Worm (Caenorhabditis elegans) whole organism, L4 larva: ENCODE measurements around the gene B0454.26.
A peak's percentile ranks its signal among the peaks of the same experiment; 100 is the strongest.

Experiments
- F26F4.8 ChIP-seq: fragments of 200-800 bp; sonication (Bioruptor generic); conservative IDR thresholded peaks from 2 replicates; pipeline ENCODE4 v1.3.6; 2022; ENCODE audit warnings: missing genetic modification characterization, missing compliant biosample characterization
- R02D3.7 ChIP-seq: fragments of 150-350 bp; sonication (generic microtip); optimal IDR thresholded peaks from 3 replicates; lab custom pipeline; 2014; ENCODE audit warnings: missing biosample characterization, missing genetic modification characterization
- T20F7.1 ChIP-seq: fragments of 200-800 bp; sonication (Bioruptor generic); optimal IDR thresholded peaks from 2 replicates; lab custom pipeline; 2018; ENCODE audit warnings: mild to moderate bottlenecking, missing genetic modification characterization, missing compliant biosample characterization
- T26A8.4 ChIP-seq: fragments of 200-800 bp; sonication (Bioruptor generic); IDR thresholded peaks from 2 replicates; pipeline ENCODE4 v1.3.6; 2022; ENCODE audit warnings: missing genetic modification characterization, missing compliant biosample characterization
- Y48G9A.11 ChIP-seq: fragments of 200-800 bp; sonication (Bioruptor generic); IDR thresholded peaks from 2 replicates; pipeline ENCODE4 v1.3.6; 2022; ENCODE audit warnings: missing genetic modification reagents, missing genetic modification characterization, missing compliant biosample characterization
- Y5F2A.4 ChIP-seq: fragments of 200-800 bp; sonication (Bioruptor generic); optimal IDR thresholded peaks from 2 replicates; lab custom pipeline; 2018; ENCODE audit warnings: mild to moderate bottlenecking, missing genetic modification characterization, missing compliant biosample characterization
- ZK337.2 ChIP-seq: fragments of 200-800 bp; sonication (Bioruptor generic); IDR thresholded peaks from 2 replicates; pipeline ENCODE4 v1.3.6; 2022; ENCODE audit warnings: missing genetic modification reagents, missing genetic modification characterization, missing compliant biosample characterization
- aha-1 ChIP-seq: fragments of 150-350 bp; peaks from one replicate; lab custom pipeline; 2014; ENCODE audit warnings: missing biosample characterization, missing genetic modification characterization
- arid-1 ChIP-seq: fragments of 200-800 bp; sonication (Bioruptor generic); conservative IDR thresholded peaks from 2 replicates; pipeline ENCODE4 v1.3.6; 2022; ENCODE audit warnings: missing genetic modification reagents, missing genetic modification characterization, missing compliant biosample characterization
- ceh-20 ChIP-seq: fragments of 200-800 bp; sonication (Bioruptor generic); IDR thresholded peaks from 2 replicates; pipeline ENCODE4 v1.3.6; 2022; ENCODE audit warnings: missing genetic modification reagents, missing genetic modification characterization, missing compliant biosample characterization
- ceh-28 ChIP-seq: fragments of 150-350 bp; optimal IDR thresholded peaks from 2 replicates; lab custom pipeline; 2014; ENCODE audit warnings: missing biosample characterization, missing genetic modification reagents, missing genetic modification characterization
- ceh-82 ChIP-seq: sonication (generic microtip); optimal IDR thresholded peaks from 2 replicates; lab custom pipeline; 2017; ENCODE audit warnings: missing biosample characterization, missing genetic modification characterization
- daf-12 ChIP-seq: fragments of 150-350 bp; optimal IDR thresholded peaks from 2 replicates; lab custom pipeline; 2014; ENCODE audit warnings: missing biosample characterization, missing genetic modification reagents, missing genetic modification characterization
- daf-16 ChIP-seq, 3 experiments: sonication (generic microtip); optimal IDR thresholded peaks; 2 replicates each; lab custom pipeline; 2016 to 2017; ENCODE audit warnings: missing genetic modification characterization in 3 of 3, missing genetic modification reagents in 3 of 3, mild to moderate bottlenecking in 2 of 3, missing compliant biosample characterization in 2 of 3, missing biosample characterization in 1 of 3, moderate library complexity in 1 of 3
- daf-8 ChIP-seq: fragments of 200-800 bp; sonication (Bioruptor generic); IDR thresholded peaks from 2 replicates; pipeline ENCODE4 v1.3.6; 2022; ENCODE audit warnings: missing genetic modification characterization, missing compliant biosample characterization
- dmd-6 ChIP-seq: fragments of 200-800 bp; sonication (Bioruptor generic); IDR thresholded peaks from 2 replicates; pipeline ENCODE4 v1.3.6; 2022; ENCODE audit warnings: missing genetic modification reagents, missing genetic modification characterization, missing compliant biosample characterization
- dmd-8 ChIP-seq: fragments of 200-800 bp; sonication (Bioruptor generic); IDR thresholded peaks from 2 replicates; pipeline ENCODE4 v1.3.6; 2022; ENCODE audit warnings: missing genetic modification characterization, missing compliant biosample characterization
- dmd-9 ChIP-seq: fragments of 200-800 bp; sonication (Bioruptor generic); IDR thresholded peaks from 2 replicates; pipeline ENCODE4 v1.3.6; 2022; ENCODE audit warnings: missing genetic modification reagents, missing genetic modification characterization, missing compliant biosample characterization
- dpl-1 ChIP-seq: fragments of 150-350 bp; optimal IDR thresholded peaks from 2 replicates; lab custom pipeline; 2014; ENCODE audit warnings: missing biosample characterization, missing genetic modification reagents, missing genetic modification characterization
- jun-1 ChIP-seq: fragments of 150-350 bp; optimal IDR thresholded peaks from 2 replicates; lab custom pipeline; 2014; ENCODE audit warnings: missing biosample characterization, missing genetic modification reagents, missing genetic modification characterization
- lim-7 ChIP-seq: fragments of 200-800 bp; sonication (Bioruptor generic); IDR thresholded peaks from 2 replicates; pipeline ENCODE4 v1.3.6; 2022; ENCODE audit warnings: missing genetic modification characterization, missing compliant biosample characterization
- lin-13 ChIP-seq: fragments of 150-350 bp; optimal IDR thresholded peaks from 2 replicates; lab custom pipeline; 2014; ENCODE audit warnings: missing biosample characterization, missing genetic modification reagents, missing genetic modification characterization
- lin-29 ChIP-seq: fragments of 200-800 bp; sonication (Bioruptor generic); IDR thresholded peaks from 2 replicates; pipeline ENCODE4 v1.3.6; 2022; ENCODE audit warnings: missing genetic modification reagents, missing genetic modification characterization, missing compliant biosample characterization
- lin-38 ChIP-seq: fragments of 200-800 bp; sonication (Bioruptor generic); IDR thresholded peaks from 2 replicates; pipeline ENCODE4 v1.3.6; 2022; ENCODE audit warnings: missing genetic modification reagents, missing genetic modification characterization, missing compliant biosample characterization
- lir-3 ChIP-seq: sonication (generic microtip); optimal IDR thresholded peaks from 2 replicates; lab custom pipeline; 2016; ENCODE audit warnings: mild to moderate bottlenecking, missing genetic modification characterization, missing compliant biosample characterization
- madf-9 ChIP-seq: fragments of 200-800 bp; sonication (Bioruptor generic); conservative IDR thresholded peaks from 2 replicates; pipeline ENCODE4 v1.3.6; 2022; ENCODE audit warnings: missing genetic modification reagents, missing genetic modification characterization, missing compliant biosample characterization
- mes-2 ChIP-seq: sonication (generic microtip); optimal IDR thresholded peaks from 2 replicates; lab custom pipeline; 2016; ENCODE audit warnings: missing genotype, mild to moderate bottlenecking, missing genetic modification characterization, missing compliant biosample characterization; ENCODE audit not compliant: poor library complexity, severe bottlenecking
- nhr-10 ChIP-seq: fragments of 150-350 bp; optimal IDR thresholded peaks from 2 replicates; lab custom pipeline; 2014; ENCODE audit warnings: missing biosample characterization, missing genetic modification characterization
- nhr-102 ChIP-seq: sonication (generic microtip); optimal IDR thresholded peaks from 2 replicates; lab custom pipeline; 2016; ENCODE audit warnings: mild to moderate bottlenecking, missing genetic modification characterization, moderate library complexity, missing compliant biosample characterization
- nhr-11 ChIP-seq: fragments of 150-350 bp; optimal IDR thresholded peaks from 2 replicates; lab custom pipeline; 2014; ENCODE audit warnings: missing biosample characterization, missing genetic modification characterization
- nhr-237 ChIP-seq: sonication (generic microtip); optimal IDR thresholded peaks from 2 replicates; lab custom pipeline; 2017; ENCODE audit warnings: missing biosample characterization, missing genetic modification characterization
- nhr-25 ChIP-seq: sonication (generic microtip); optimal IDR thresholded peaks from 2 replicates; lab custom pipeline; 2017; ENCODE audit warnings: missing genetic modification characterization, mild to moderate bottlenecking, missing compliant biosample characterization, antibody characterized with exemption, moderate library complexity, borderline replicate concordance; ENCODE audit not compliant: insufficient read depth
- nhr-41 ChIP-seq: fragments of 200-800 bp; sonication (Bioruptor generic); IDR thresholded peaks from 2 replicates; pipeline ENCODE4 v1.3.6; 2022; ENCODE audit warnings: missing genetic modification reagents, missing genetic modification characterization, missing compliant biosample characterization
- nhr-77 ChIP-seq: fragments of 150-350 bp; optimal IDR thresholded peaks from 2 replicates; lab custom pipeline; 2014; ENCODE audit warnings: missing biosample characterization, missing genetic modification characterization
- pha-4 ChIP-seq, 2 experiments: fragments of 150-350 bp in 1 of 2; fragments of 200-800 bp in 1 of 2; sonication (Bioruptor generic) in 1 of 2; IDR thresholded peaks in 1 of 2; optimal IDR thresholded peaks in 1 of 2; 2 replicates each; pipeline versions ENCODE4 v1.3.6 to Lab custom; 2014 to 2022; ENCODE audit warnings: missing genetic modification characterization in 2 of 2, missing genetic modification reagents in 2 of 2, missing biosample characterization in 1 of 2, missing compliant biosample characterization in 1 of 2
- rbr-2 ChIP-seq: sonication (generic microtip); optimal IDR thresholded peaks from 2 replicates; lab custom pipeline; 2016; ENCODE audit warnings: missing genotype, missing genetic modification characterization, missing compliant biosample characterization
- saeg-2 ChIP-seq: fragments of 200-800 bp; sonication (Bioruptor generic); IDR thresholded peaks from 2 replicates; pipeline ENCODE4 v1.3.6; 2022; ENCODE audit warnings: missing genetic modification reagents, missing genetic modification characterization, missing compliant biosample characterization
- set-16 ChIP-seq: fragments of 200-800 bp; sonication (Bioruptor generic); IDR thresholded peaks from 2 replicates; pipeline ENCODE4 v1.3.6; 2022; ENCODE audit warnings: missing genetic modification reagents, missing genetic modification characterization, missing compliant biosample characterization
- skn-1 ChIP-seq: fragments of 150-350 bp; optimal IDR thresholded peaks from 2 replicates; lab custom pipeline; 2014; ENCODE audit warnings: missing biosample characterization, missing genetic modification characterization
- snpc-1.2 ChIP-seq: fragments of 200-800 bp; sonication (Bioruptor generic); IDR thresholded peaks from 2 replicates; pipeline ENCODE4 v1.3.6; 2022; ENCODE audit warnings: missing genetic modification reagents, missing genetic modification characterization, missing compliant biosample characterization
- spr-3 ChIP-seq: fragments of 200-800 bp; sonication (Bioruptor generic); optimal IDR thresholded peaks from 2 replicates; lab custom pipeline; 2018; ENCODE audit warnings: mild to moderate bottlenecking, missing genetic modification characterization, missing compliant biosample characterization
- unc-62 ChIP-seq, 3 experiments: fragments of 150-350 bp in 1 of 3; sonication (generic microtip); optimal IDR thresholded peaks in 2 of 3; peaks in 1 of 3; 1 replicate in 1 of 3; 2 replicates in 2 of 3; lab custom pipeline; 2014 to 2017; ENCODE audit warnings: missing biosample characterization in 3 of 3, missing genetic modification characterization in 3 of 3, missing genetic modification reagents in 3 of 3, missing genotype in 1 of 3
- zag-1 ChIP-seq: fragments of 150-350 bp; optimal IDR thresholded peaks from 2 replicates; lab custom pipeline; 2014; ENCODE audit warnings: missing biosample characterization, missing genetic modification characterization
- zfp-2 ChIP-seq: sonication (generic microtip); optimal IDR thresholded peaks from 2 replicates; lab custom pipeline; 2016; ENCODE audit warnings: mild to moderate bottlenecking, missing genetic modification characterization, missing compliant biosample characterization
- zfp-3 ChIP-seq: fragments of 200-800 bp; sonication (Bioruptor generic); conservative IDR thresholded peaks from 2 replicates; pipeline ENCODE4 v1.3.6; 2022; ENCODE audit warnings: missing genetic modification reagents, missing genetic modification characterization, missing compliant biosample characterization
- zip-11 ChIP-seq: fragments of 200-800 bp; sonication (Bioruptor generic); IDR thresholded peaks from 2 replicates; pipeline ENCODE4 v1.3.6; 2022; ENCODE audit warnings: missing genetic modification characterization, missing compliant biosample characterization
- zip-2 ChIP-seq: fragments of 150-350 bp; optimal IDR thresholded peaks from 2 replicates; lab custom pipeline; 2014; ENCODE audit warnings: missing biosample characterization, missing genetic modification characterization

The B0454.26 gene

DNA sequence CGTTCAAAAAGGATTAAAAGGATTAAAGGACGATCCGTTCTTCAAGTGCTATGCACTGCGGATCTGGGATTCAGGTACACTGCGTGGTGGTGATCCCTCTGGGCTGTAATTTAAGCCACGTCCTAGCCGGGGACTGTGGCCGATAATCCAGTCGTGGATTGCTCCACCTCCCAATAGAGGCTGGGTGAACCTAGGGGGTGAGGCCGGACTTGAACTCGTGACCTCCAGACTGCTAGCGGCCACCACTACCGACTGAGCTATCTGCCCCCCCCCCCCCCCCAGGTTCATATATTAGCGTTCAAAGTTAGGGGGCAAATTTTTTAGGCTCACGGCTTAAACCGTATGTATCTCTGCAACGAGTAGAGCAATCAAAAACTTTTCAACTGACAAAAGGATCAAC is 49.3 kb downstream of the B0454.26 start:
- TF ChIP-seq set-16 (GFP tag; lab: Robert Waterston, UW) (peak; percentile 75), dmd-8 (GFP tag; lab: Robert Waterston, UW) (0 out of 2 replicates have a peak, but pooled peaks have one; percentile 22), madf-9 (GFP tag; lab: Robert Waterston, UW) (0 out of 2 replicates have a peak, but pooled peaks have one; percentile 20)

DNA sequence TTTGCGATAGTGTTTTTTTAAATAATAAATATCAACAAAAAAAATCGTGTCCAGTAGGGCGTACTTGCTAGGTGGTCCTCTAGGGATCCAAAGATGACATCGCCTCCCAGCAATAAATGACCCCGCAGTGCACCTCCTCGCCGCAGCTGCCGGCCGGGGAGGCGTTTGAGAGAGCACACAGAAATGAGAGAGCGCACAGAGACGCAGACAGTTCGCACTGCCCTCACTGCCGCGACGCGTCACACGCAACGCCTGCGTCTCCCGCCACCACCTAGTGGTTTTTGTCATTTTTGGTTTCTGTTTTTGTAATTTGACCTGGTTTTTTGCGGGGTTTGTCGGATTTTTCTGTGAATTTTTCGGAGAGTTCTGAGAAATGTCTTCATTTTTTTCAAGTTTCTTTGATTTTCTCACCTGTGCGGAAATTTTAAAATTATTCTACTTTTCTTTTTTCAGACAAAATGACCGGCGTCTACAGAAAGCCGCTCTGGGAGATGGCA is 50.5 kb downstream of the B0454.26 start, which contains the start of gene lido-7:
TSS of gene lido-7 (plus strand) at position 447 of the 497 bp plus-strand sequence.
- no peak for TF ChIP-seq ZK337.2 (GFP tag; lab: Robert Waterston, UW)
- no peak for TF ChIP-seq nhr-77 (tag; lab: Kevin White, UChicago)
- TF ChIP-seq ceh-20 (GFP tag; lab: Robert Waterston, UW), result no peak
- peak; percentile 61 for TF ChIP-seq mes-2 (tag; lab: Kevin White, UChicago)
- TF ChIP-seq nhr-102 (tag; lab: Kevin White, UChicago), result no peak
- no peak for TF ChIP-seq pha-4 (GFP tag; IDR thresholded peaks at IDR 0.05; lab: Robert Waterston, UW)
- TF ChIP-seq pha-4 (tag; optimal IDR thresholded peaks at IDR 0.05; lab: Kevin White, UChicago), result no peak
- TF ChIP-seq jun-1 (tag; lab: Kevin White, UChicago), result no peak
- TF ChIP-seq spr-3 (GFP tag; lab: Kevin White, UChicago), result no peak
- no peak for TF ChIP-seq ceh-82 (tag; lab: Kevin White, UChicago)
- TF ChIP-seq T20F7.1 (GFP tag; lab: Kevin White, UChicago), result no peak
- no peak for TF ChIP-seq dmd-9
- 0 out of 2 replicates have a peak, but pooled peaks have one; percentile 26 for TF ChIP-seq nhr-41 (GFP tag; lab: Robert Waterston, UW)
- TF ChIP-seq F26F4.8, result no peak
- TF ChIP-seq lin-13, result no peak
- TF ChIP-seq lin-29 (GFP tag; lab: Robert Waterston, UW), result no peak
- TF ChIP-seq aha-1 (tag; lab: Kevin White, UChicago), result no peak
- TF ChIP-seq unc-62 (GFP tag; optimal IDR thresholded peaks at IDR 0.05 in 1 of 2; lab: Kevin White, UChicago), result peak in 1 of 2 experiments; percentile 1
- TF ChIP-seq unc-62 (tag; optimal IDR thresholded peaks at IDR 0.05; lab: Kevin White, UChicago), result no peak
- no peak for TF ChIP-seq R02D3.7 (tag; lab: Kevin White, UChicago)
- TF ChIP-seq zip-2 (tag; lab: Kevin White, UChicago), result no peak
- no peak for TF ChIP-seq arid-1
- TF ChIP-seq lin-38, result peak; percentile 36; the same call in 1 of the 2 replicates
- TF ChIP-seq Y48G9A.11 (GFP tag; lab: Robert Waterston, UW), result no peak
- TF ChIP-seq dpl-1 (GFP tag; lab: Kevin White, UChicago), result peak; percentile 8
- TF ChIP-seq rbr-2 (tag; lab: Kevin White, UChicago), result peak; percentile 52
- no peak for TF ChIP-seq Y5F2A.4 (GFP tag; lab: Kevin White, UChicago)
- no peak for TF ChIP-seq skn-1 (tag; lab: Kevin White, UChicago)
- no peak for TF ChIP-seq zfp-2 (tag; lab: Kevin White, UChicago)
- TF ChIP-seq madf-9 (GFP tag; lab: Robert Waterston, UW), result no peak
- TF ChIP-seq dmd-6 (GFP tag; lab: Robert Waterston, UW), result peak; percentile 73
- TF ChIP-seq nhr-25, result no peak
- TF ChIP-seq saeg-2 (GFP tag; lab: Robert Waterston, UW), result no peak
- TF ChIP-seq T26A8.4, result peak; percentile 33; the same call in 1 of the 2 replicates
- no peak for TF ChIP-seq ceh-28
- no peak for TF ChIP-seq daf-12 (tag; lab: Kevin White, UChicago)
- TF ChIP-seq daf-16 (GFP tag; optimal IDR thresholded peaks at IDR 0.05; lab: Kevin White, UChicago), result no peak
- no peak for TF ChIP-seq daf-16 (tag; optimal IDR thresholded peaks at IDR 0.05; lab: Kevin White, UChicago)
- TF ChIP-seq daf-8 (GFP tag; lab: Robert Waterston, UW), result no peak
- TF ChIP-seq zfp-3 (GFP tag; lab: Robert Waterston, UW), result no peak
- no peak for TF ChIP-seq zag-1 (tag; lab: Kevin White, UChicago)
- TF ChIP-seq dmd-8 (GFP tag; lab: Robert Waterston, UW), result no peak
- TF ChIP-seq zip-11 (GFP tag; lab: Robert Waterston, UW), result no peak
- TF ChIP-seq lim-7, result no peak
- no peak for TF ChIP-seq nhr-237
- TF ChIP-seq snpc-1.2 (GFP tag; lab: Robert Waterston, UW), result no peak
- TF ChIP-seq lir-3 (tag; lab: Kevin White, UChicago), result no peak
- TF ChIP-seq nhr-11 (tag; lab: Kevin White, UChicago), result no peak
- no peak for TF ChIP-seq nhr-10 (tag; lab: Kevin White, UChicago)
